Worm (Caenorhabditis elegans): ENCODE data around the gene F42G2.5.

The F42G2.5 gene

ce11 chrII:2422427-2422826 is 4.6 kb upstream of the F42G2.5 start:
- TF ChIP-seq tra-4 (tag; optimal IDR thresholded peaks at IDR 0.05) (no peak), ceh-13 (GFP tag; optimal IDR thresholded peaks at IDR 0.05) (no peak), B0310.2 (tag; optimal IDR thresholded peaks at IDR 0.05) (no peak), F13C5.2 (tag; optimal IDR thresholded peaks at IDR 0.05) (no peak), ceh-36 (tag; optimal IDR thresholded peaks at IDR 0.05) (no peak)

- TF ChIP-seq tra-4 (tag; optimal IDR thresholded peaks at IDR 0.05) (no peak), sea-1 (GFP tag; conservative IDR thresholded peaks at IDR 0.05) (no peak), pes-1 (GFP tag; IDR thresholded peaks at IDR 0.05) (no peak), aly-1 (tag; optimal IDR thresholded peaks at IDR 0.05) (no peak), B0310.2 (tag; optimal IDR thresholded peaks at IDR 0.05) (no peak), scrt-1 (GFP tag; IDR thresholded peaks at IDR 0.05) (no peak), tbx-11 (GFP tag; IDR thresholded peaks at IDR 0.05) (no peak), hnd-1 (tag; optimal IDR thresholded peaks at IDR 0.05) (no peak), ama-1 (optimal IDR thresholded peaks at IDR 0.05) (no peak), tbx-37 (GFP tag; conservative IDR thresholded peaks at IDR 0.05) (no peak), ceh-13 (GFP tag; optimal IDR thresholded peaks at IDR 0.05) (no peak), ets-7 (tag; optimal IDR thresholded peaks at IDR 0.05) (no peak)
Observed at ce11 chrII:2421905-2422304, 4.1 kb upstream of the F42G2.5 start, which contains the start of gene F42G2.2. Gene F42G2.2 (plus strand): TSS chrII:2422205.

- TF ChIP-seq flt-1 (GFP tag; IDR thresholded peaks at IDR 0.05) (no peak), ceh-13 (GFP tag; optimal IDR thresholded peaks at IDR 0.05) (no peak), hnd-1 (tag; optimal IDR thresholded peaks at IDR 0.05) (no peak), tbx-37 (GFP tag; conservative IDR thresholded peaks at IDR 0.05) (no peak), scrt-1 (GFP tag; IDR thresholded peaks at IDR 0.05) (no peak), aly-1 (tag; optimal IDR thresholded peaks at IDR 0.05) (no peak), hmg-4 (GFP tag; optimal IDR thresholded peaks at IDR 0.05) (no peak), hmbx-1 (tag; optimal IDR thresholded peaks at IDR 0.05) (no peak), tra-4 (tag; optimal IDR thresholded peaks at IDR 0.05) (no peak), ceh-36 (tag; optimal IDR thresholded peaks at IDR 0.05) (no peak), ama-1 (optimal IDR thresholded peaks at IDR 0.05) (no peak), B0310.2 (tag; optimal IDR thresholded peaks at IDR 0.05) (no peak), F13C5.2 (tag; optimal IDR thresholded peaks at IDR 0.05) (no peak), sea-1 (GFP tag; conservative IDR thresholded peaks at IDR 0.05) (no peak), ets-7 (tag; optimal IDR thresholded peaks at IDR 0.05) (no peak)
Observed at ce11 chrII:2421185-2421584, 3.4 kb upstream of the F42G2.5 start.

DNA sequence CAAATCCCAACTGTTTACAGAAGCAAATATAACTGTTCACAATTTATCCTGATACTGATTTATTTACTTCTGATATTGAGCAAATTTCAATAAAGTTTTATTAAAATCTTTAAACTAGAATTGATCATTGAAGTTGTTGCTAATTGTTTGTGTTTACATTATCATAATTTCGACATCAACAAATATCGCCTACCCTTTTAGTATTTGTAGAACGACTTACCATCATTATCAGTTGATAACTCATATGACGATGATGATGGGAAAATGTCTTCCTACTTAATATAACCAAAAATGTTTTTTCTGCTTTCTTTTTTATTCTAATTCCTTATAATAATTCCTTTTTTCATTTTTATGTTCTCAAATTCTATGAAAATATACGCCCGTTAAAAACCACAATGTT is 2.9 kb upstream of the F42G2.5 start:
- TF ChIP-seq flt-1 (GFP tag; IDR thresholded peaks at IDR 0.05) (no peak), hmg-4 (GFP tag; optimal IDR thresholded peaks at IDR 0.05) (no peak), sea-1 (GFP tag; conservative IDR thresholded peaks at IDR 0.05) (no peak), tbx-37 (GFP tag; conservative IDR thresholded peaks at IDR 0.05) (no peak), tra-4 (tag; optimal IDR thresholded peaks at IDR 0.05) (no peak), B0310.2 (tag; optimal IDR thresholded peaks at IDR 0.05) (no peak), ceh-36 (tag; optimal IDR thresholded peaks at IDR 0.05) (no peak), tbx-11 (GFP tag; IDR thresholded peaks at IDR 0.05) (no peak)

ce11 chrII:2418836-2419235 is 1.0 kb upstream of the F42G2.5 start, which contains the start of gene fbxc-20:
Gene fbxc-20 (plus strand): TSS chrII:2419136.
- no peak for TF ChIP-seq aly-1 (tag; optimal IDR thresholded peaks at IDR 0.05)
- no peak for TF ChIP-seq ama-1 (optimal IDR thresholded peaks at IDR 0.05)
- TF ChIP-seq tbx-37 (GFP tag; conservative IDR thresholded peaks at IDR 0.05): no peak
- TF ChIP-seq hmg-4 (GFP tag; optimal IDR thresholded peaks at IDR 0.05): no peak
- no peak for TF ChIP-seq scrt-1 (GFP tag; IDR thresholded peaks at IDR 0.05)
- TF ChIP-seq hmbx-1 (tag; optimal IDR thresholded peaks at IDR 0.05): no peak

- TF ChIP-seq hmbx-1 (tag; optimal IDR thresholded peaks at IDR 0.05) (no peak), tbx-37 (GFP tag; conservative IDR thresholded peaks at IDR 0.05) (no peak), sea-1 (GFP tag; conservative IDR thresholded peaks at IDR 0.05) (no peak), ceh-13 (GFP tag; optimal IDR thresholded peaks at IDR 0.05) (no peak), ets-7 (tag; optimal IDR thresholded peaks at IDR 0.05) (no peak), hmg-4 (GFP tag; optimal IDR thresholded peaks at IDR 0.05) (no peak), F13C5.2 (tag; optimal IDR thresholded peaks at IDR 0.05) (no peak)
Observed at ce11 chrII:2415439-2415838, 2.4 kb downstream of the F42G2.5 start, which contains the start of gene fbxa-4. Gene fbxa-4 (minus strand): TSS chrII:2415531.

DNA sequence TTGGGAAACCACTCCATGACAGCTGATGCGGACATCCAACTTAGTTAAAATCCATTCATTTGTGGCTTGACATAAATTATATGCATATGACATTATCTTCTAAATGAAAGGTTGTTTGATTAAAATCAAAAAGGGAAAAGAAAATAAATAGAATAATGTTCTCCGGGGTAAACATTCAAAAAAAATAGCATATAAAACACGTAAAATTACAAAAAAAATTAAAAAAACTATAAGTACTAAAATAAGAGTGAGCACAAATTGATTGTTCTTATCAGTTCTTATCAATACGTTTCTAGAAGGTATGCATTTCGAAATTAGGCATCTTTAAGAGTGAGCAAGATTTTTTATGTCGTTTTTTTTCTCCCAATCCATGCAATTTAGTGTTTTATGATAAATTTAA is 5.1 kb downstream of the F42G2.5 start, which contains the start of gene fbxa-182:
Gene fbxa-182, minus strand, starts transcription at position 101 of the 400 bp plus-strand sequence.
- TF ChIP-seq B0310.2 (tag; optimal IDR thresholded peaks at IDR 0.05) (no peak), aly-1 (tag; optimal IDR thresholded peaks at IDR 0.05) (no peak), ets-7 (tag; optimal IDR thresholded peaks at IDR 0.05) (no peak), scrt-1 (GFP tag; IDR thresholded peaks at IDR 0.05) (no peak), tbx-37 (GFP tag; conservative IDR thresholded peaks at IDR 0.05) (no peak), ceh-13 (GFP tag; optimal IDR thresholded peaks at IDR 0.05) (no peak), hnd-1 (tag; optimal IDR thresholded peaks at IDR 0.05) (no peak), tra-4 (tag; optimal IDR thresholded peaks at IDR 0.05) (no peak)

DNA sequence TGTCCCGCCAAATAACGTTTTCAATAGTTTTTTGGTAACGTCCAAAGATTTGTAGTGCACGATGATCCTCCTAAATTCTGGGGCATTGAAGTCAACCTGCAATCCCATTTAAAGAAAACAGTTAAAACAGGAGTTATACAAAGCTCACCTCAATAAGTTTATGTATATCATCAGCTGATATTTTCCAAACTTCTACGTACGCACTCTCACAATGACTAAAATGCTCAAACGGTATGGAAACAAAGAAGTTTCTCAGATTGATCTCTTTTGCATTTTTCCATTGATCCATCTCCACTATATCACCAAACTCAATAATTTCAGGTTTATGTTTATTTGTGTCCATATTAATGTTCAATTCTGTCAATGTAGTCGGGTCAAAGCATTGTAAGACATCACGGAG is 6.2 kb downstream of the F42G2.5 start:
- no peak for TF ChIP-seq ets-7 (tag; optimal IDR thresholded peaks at IDR 0.05)
- TF ChIP-seq tbx-37 (GFP tag; conservative IDR thresholded peaks at IDR 0.05): no peak
- no peak for TF ChIP-seq ceh-36 (tag; optimal IDR thresholded peaks at IDR 0.05)
- no peak for TF ChIP-seq scrt-1 (GFP tag; IDR thresholded peaks at IDR 0.05)
- TF ChIP-seq tbx-11 (GFP tag; IDR thresholded peaks at IDR 0.05): no peak
- TF ChIP-seq flt-1 (GFP tag; IDR thresholded peaks at IDR 0.05): no peak
- no peak for TF ChIP-seq tra-4 (tag; optimal IDR thresholded peaks at IDR 0.05)
- no peak for TF ChIP-seq F13C5.2 (tag; optimal IDR thresholded peaks at IDR 0.05)
- TF ChIP-seq aly-1 (tag; optimal IDR thresholded peaks at IDR 0.05): no peak
- no peak for TF ChIP-seq B0310.2 (tag; optimal IDR thresholded peaks at IDR 0.05)
- no peak for TF ChIP-seq ama-1 (optimal IDR thresholded peaks at IDR 0.05)
- TF ChIP-seq hnd-1 (tag; optimal IDR thresholded peaks at IDR 0.05): no peak
- no peak for TF ChIP-seq hmg-4 (GFP tag; optimal IDR thresholded peaks at IDR 0.05)
